Worm (Caenorhabditis elegans) whole organism, early embryonic: ENCODE results near the gene fbxa-143.

ENCODE experiments used
- B0310.2 ChIP-seq: sonication (generic microtip); optimal IDR thresholded peaks from 2 replicates; lab custom pipeline; 2016; ENCODE audit warnings: mild to moderate bottlenecking, missing genetic modification characterization, missing compliant biosample characterization
- F13C5.2 ChIP-seq: sonication (generic microtip); optimal IDR thresholded peaks from 2 replicates; lab custom pipeline; 2017; ENCODE audit warnings: mild to moderate bottlenecking, missing genetic modification characterization, inconsistent platforms, missing compliant biosample characterization
- aly-1 ChIP-seq: sonication (generic microtip); optimal IDR thresholded peaks from 2 replicates; lab custom pipeline; 2016; ENCODE audit warnings: missing genetic modification characterization, missing compliant biosample characterization
- ama-1 ChIP-seq: fragments of 150-350 bp; optimal IDR thresholded peaks from 2 replicates; lab custom pipeline; 2014
- ceh-13 ChIP-seq: fragments of 200-800 bp; sonication (Bioruptor generic); optimal IDR thresholded peaks from 2 replicates; lab custom pipeline; 2018; ENCODE audit warnings: mild to moderate bottlenecking, missing genetic modification characterization, missing compliant biosample characterization
- ceh-36 ChIP-seq: sonication (generic microtip); optimal IDR thresholded peaks from 2 replicates; lab custom pipeline; 2016; ENCODE audit warnings: missing genetic modification characterization, inconsistent platforms, missing compliant biosample characterization
- ets-7 ChIP-seq: sonication (generic microtip); optimal IDR thresholded peaks from 2 replicates; lab custom pipeline; 2016; ENCODE audit warnings: missing genotype, missing genetic modification characterization, missing compliant biosample characterization
- flt-1 ChIP-seq: fragments of 200-800 bp; sonication (Bioruptor generic); IDR thresholded peaks from 2 replicates; pipeline ENCODE4 v1.3.6; 2022; ENCODE audit warnings: missing genetic modification characterization, missing compliant biosample characterization
- hmbx-1 ChIP-seq: sonication (generic microtip); optimal IDR thresholded peaks from 2 replicates; lab custom pipeline; 2016; ENCODE audit warnings: mild to moderate bottlenecking, missing genetic modification characterization, missing compliant biosample characterization
- hmg-4 ChIP-seq: fragments of 200-800 bp; sonication (Bioruptor generic); optimal IDR thresholded peaks from 2 replicates; lab custom pipeline; 2018; ENCODE audit warnings: mild to moderate bottlenecking, missing genetic modification characterization, missing compliant biosample characterization
- hnd-1 ChIP-seq: sonication (generic microtip); optimal IDR thresholded peaks from 2 replicates; lab custom pipeline; 2016; ENCODE audit warnings: missing genetic modification characterization, missing compliant biosample characterization
- pes-1 ChIP-seq: fragments of 200-800 bp; sonication (Bioruptor generic); IDR thresholded peaks from 2 replicates; pipeline ENCODE4 v1.3.6; 2022; ENCODE audit warnings: missing genetic modification reagents, missing genetic modification characterization, missing compliant biosample characterization
- scrt-1 ChIP-seq: fragments of 200-800 bp; sonication (Bioruptor generic); IDR thresholded peaks from 2 replicates; pipeline ENCODE4 v1.3.6; 2022; ENCODE audit warnings: missing genetic modification characterization, missing compliant biosample characterization
- sea-1 ChIP-seq: fragments of 200-800 bp; sonication (Bioruptor generic); conservative IDR thresholded peaks from 2 replicates; pipeline ENCODE4 v1.3.6; 2022; ENCODE audit warnings: missing genetic modification characterization, missing compliant biosample characterization
- tbx-11 ChIP-seq: fragments of 200-800 bp; sonication (Bioruptor generic); IDR thresholded peaks from 2 replicates; pipeline ENCODE4 v1.3.6; 2022; ENCODE audit warnings: missing genetic modification characterization, missing compliant biosample characterization
- tbx-37 ChIP-seq: fragments of 200-800 bp; sonication (Bioruptor generic); conservative IDR thresholded peaks from 2 replicates; pipeline ENCODE4 v1.3.6; 2022; ENCODE audit warnings: missing genetic modification reagents, missing genetic modification characterization, missing compliant biosample characterization
- tra-4 ChIP-seq: sonication (generic microtip); optimal IDR thresholded peaks from 2 replicates; lab custom pipeline; 2017; ENCODE audit warnings: missing genetic modification characterization, missing compliant biosample characterization

The fbxa-143 gene

ce11 chrV:16163719-16164118 is 36.4 kb upstream of the fbxa-143 start, which contains the start of gene F10A3.12:
F10A3.12 (plus strand) TSS chrV:16164019.
- TF ChIP-seq hnd-1 (tag; lab: Kevin White, UChicago): no peak
- TF ChIP-seq ets-7: no peak
- no peak for TF ChIP-seq hmg-4
- TF ChIP-seq ama-1 (lab: Kevin White, UChicago): no peak
- no peak for TF ChIP-seq aly-1 (tag; lab: Kevin White, UChicago)
- no peak for TF ChIP-seq pes-1 (GFP tag; lab: Robert Waterston, UW)
- TF ChIP-seq F13C5.2 (tag; lab: Kevin White, UChicago): no peak
- no peak for TF ChIP-seq B0310.2 (tag; lab: Kevin White, UChicago)
- TF ChIP-seq ceh-36 (tag; lab: Kevin White, UChicago): no peak
- TF ChIP-seq tra-4 (tag; lab: Kevin White, UChicago): no peak
- TF ChIP-seq tbx-37 (GFP tag; lab: Robert Waterston, UW): no peak
- no peak for TF ChIP-seq sea-1 (GFP tag; lab: Robert Waterston, UW)

- TF ChIP-seq hmg-4: no peak
- TF ChIP-seq aly-1 (tag; lab: Kevin White, UChicago): no peak
- no peak for TF ChIP-seq flt-1 (GFP tag; lab: Robert Waterston, UW)
- TF ChIP-seq tbx-37 (GFP tag; lab: Robert Waterston, UW): no peak
- no peak for TF ChIP-seq hmbx-1 (tag; lab: Kevin White, UChicago)
- TF ChIP-seq ama-1 (lab: Kevin White, UChicago): no peak
- TF ChIP-seq B0310.2 (tag; lab: Kevin White, UChicago): no peak
- TF ChIP-seq scrt-1 (GFP tag; lab: Robert Waterston, UW): no peak
- no peak for TF ChIP-seq ets-7
- no peak for TF ChIP-seq tbx-11 (GFP tag; lab: Robert Waterston, UW)
- no peak for TF ChIP-seq ceh-36 (tag; lab: Kevin White, UChicago)
- no peak for TF ChIP-seq hnd-1 (tag; lab: Kevin White, UChicago)
- TF ChIP-seq tra-4 (tag; lab: Kevin White, UChicago): no peak
- TF ChIP-seq F13C5.2 (tag; lab: Kevin White, UChicago): no peak
- TF ChIP-seq ceh-13: no peak
Observed at ce11 chrV:16162124-16162735, 34.9 kb upstream of the fbxa-143 start, which contains the start of the genes str-109 and F10A3.11. str-109 (minus strand) TSS chrV:16162224. F10A3.11 (plus strand) TSS chrV:16162685.

- TF ChIP-seq ets-7 (no peak), tbx-11 (GFP tag; lab: Robert Waterston, UW) (no peak), hnd-1 (tag; lab: Kevin White, UChicago) (no peak), scrt-1 (GFP tag; lab: Robert Waterston, UW) (no peak), F13C5.2 (tag; lab: Kevin White, UChicago) (no peak), flt-1 (GFP tag; lab: Robert Waterston, UW) (no peak)
Observed at ce11 chrV:16160087-16160486, 32.8 kb upstream of the fbxa-143 start.

- TF ChIP-seq flt-1 (GFP tag; lab: Robert Waterston, UW): no peak
- TF ChIP-seq aly-1 (tag; lab: Kevin White, UChicago): no peak
- TF ChIP-seq tbx-37 (GFP tag; lab: Robert Waterston, UW): no peak
- TF ChIP-seq sea-1 (GFP tag; lab: Robert Waterston, UW): no peak
- no peak for TF ChIP-seq ets-7
- TF ChIP-seq hmbx-1 (tag; lab: Kevin White, UChicago): no peak
- no peak for TF ChIP-seq B0310.2 (tag; lab: Kevin White, UChicago)
Observed at ce11 chrV:16159594-16159993, 32.3 kb upstream of the fbxa-143 start, which contains the start of gene F10A3.17. F10A3.17 (minus strand) TSS chrV:16159694.

- no peak for TF ChIP-seq ama-1 (lab: Kevin White, UChicago)
- TF ChIP-seq flt-1 (GFP tag; lab: Robert Waterston, UW): no peak
- TF ChIP-seq B0310.2 (tag; lab: Kevin White, UChicago): no peak
- no peak for TF ChIP-seq tra-4 (tag; lab: Kevin White, UChicago)
- no peak for TF ChIP-seq sea-1 (GFP tag; lab: Robert Waterston, UW)
- TF ChIP-seq aly-1 (tag; lab: Kevin White, UChicago): no peak
- no peak for TF ChIP-seq hmg-4
- no peak for TF ChIP-seq ceh-36 (tag; lab: Kevin White, UChicago)
- no peak for TF ChIP-seq tbx-37 (GFP tag; lab: Robert Waterston, UW)
- no peak for TF ChIP-seq hnd-1 (tag; lab: Kevin White, UChicago)
Observed at ce11 chrV:16158391-16158790, 31.1 kb upstream of the fbxa-143 start, which contains the start of gene str-99. str-99 (minus strand) TSS chrV:16158491.

- TF ChIP-seq F13C5.2 (tag; lab: Kevin White, UChicago) (no peak), scrt-1 (GFP tag; lab: Robert Waterston, UW) (no peak), ets-7 (no peak), pes-1 (GFP tag; lab: Robert Waterston, UW) (no peak), hmg-4 (no peak), hmbx-1 (tag; lab: Kevin White, UChicago) (no peak), ceh-36 (tag; lab: Kevin White, UChicago) (no peak), sea-1 (GFP tag; lab: Robert Waterston, UW) (no peak), B0310.2 (tag; lab: Kevin White, UChicago) (no peak), tbx-37 (GFP tag; lab: Robert Waterston, UW) (no peak), ceh-13 (no peak), flt-1 (GFP tag; lab: Robert Waterston, UW) (no peak), tra-4 (tag; lab: Kevin White, UChicago) (no peak), tbx-11 (GFP tag; lab: Robert Waterston, UW) (no peak), aly-1 (tag; lab: Kevin White, UChicago) (no peak), hnd-1 (tag; lab: Kevin White, UChicago) (no peak), ama-1 (lab: Kevin White, UChicago) (no peak)
Observed at ce11 chrV:16155111-16155510, 27.8 kb upstream of the fbxa-143 start, which contains the start of gene str-97. str-97 (minus strand) TSS chrV:16155211.

ce11 chrV:16153375-16153774 is 26.1 kb upstream of the fbxa-143 start, which contains the start of gene str-254:
str-254 (minus strand) TSS chrV:16153475.
- no peak for TF ChIP-seq hmbx-1 (tag; lab: Kevin White, UChicago)
- no peak for TF ChIP-seq hnd-1 (tag; lab: Kevin White, UChicago)
